Worm (Caenorhabditis elegans) whole organism, L4/young adult: ENCODE data around the gene Y54G2A.72.
"Not testable (repeated sequence)": the region's sequence is repeated elsewhere in the genome, so short reads cannot be mapped to it uniquely, and the experiment has no call there.

Experiments used
- W03F9.2 ChIP-seq: fragments of 150-350 bp; optimal IDR thresholded peaks from 2 replicates; lab custom pipeline; 2014; ENCODE audit warnings: missing biosample characterization, missing genetic modification characterization
- dao-5 ChIP-seq: sonication (generic microtip); optimal IDR thresholded peaks from 2 replicates; lab custom pipeline; 2016; ENCODE audit warnings: missing genotype, missing genetic modification characterization, moderate library complexity, missing compliant biosample characterization
- him-1 ChIP-seq: sonication (generic microtip); optimal IDR thresholded peaks from 2 replicates; lab custom pipeline; 2016; ENCODE audit warnings: missing genotype, missing genetic modification reagents, missing genetic modification characterization, missing compliant biosample characterization

Y54G2A.72 gene

DNA sequence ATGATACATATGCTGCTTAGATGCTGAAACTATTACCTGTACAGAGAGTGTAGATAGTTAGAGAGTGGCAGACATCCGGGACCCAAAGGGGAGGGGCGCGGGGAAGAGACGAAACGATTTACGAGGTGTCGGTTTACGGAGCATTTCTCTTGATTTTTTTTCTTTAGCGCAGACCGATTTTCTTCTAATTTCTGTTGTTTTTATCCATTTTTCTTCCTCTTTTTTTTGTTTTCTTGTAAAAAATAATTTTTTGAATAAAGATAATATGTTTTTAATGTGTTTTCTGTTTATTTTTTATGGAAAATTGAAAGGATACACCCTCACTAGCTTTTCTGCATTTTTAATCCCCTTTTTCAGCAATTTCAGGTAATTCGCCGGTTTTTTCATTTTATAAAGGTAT is at the start of gene Y54G2A.72:
Gene Y54G2A.72, plus strand, starts transcription at position 301 of the 400 bp plus-strand sequence.
- TF ChIP-seq W03F9.2, dao-5, him-1 (tag; lab: Kevin White, UChicago): not testable (repeated sequence)

DNA sequence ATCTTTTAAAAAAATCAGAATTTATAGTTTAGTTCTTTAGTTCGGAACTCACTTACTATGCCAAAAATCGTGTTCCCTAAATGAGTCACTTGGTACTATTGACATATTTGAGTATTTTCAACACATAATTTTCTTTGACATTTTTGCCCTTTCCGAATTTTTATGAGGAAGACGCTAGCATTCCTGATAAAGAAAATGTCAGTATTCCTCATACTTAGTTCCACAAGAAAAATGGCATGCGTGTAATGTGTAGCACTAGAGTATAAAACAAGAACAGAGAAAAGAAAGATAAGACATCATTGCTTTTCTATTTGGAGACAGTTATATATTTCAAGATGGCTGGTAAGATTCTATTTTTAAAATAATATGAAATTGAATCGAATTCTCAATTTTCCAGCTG is 48.0 kb upstream of the Y54G2A.72 start, which contains the start of gene Y94H6A.2:
Gene Y94H6A.2, plus strand, starts transcription at position 336 of the 400 bp plus-strand sequence.
- no peak for TF ChIP-seq him-1 (tag; lab: Kevin White, UChicago)
- TF ChIP-seq dao-5 (tag; lab: Kevin White, UChicago) = no peak
- TF ChIP-seq W03F9.2 (tag; lab: Kevin White, UChicago) = no peak

DNA sequence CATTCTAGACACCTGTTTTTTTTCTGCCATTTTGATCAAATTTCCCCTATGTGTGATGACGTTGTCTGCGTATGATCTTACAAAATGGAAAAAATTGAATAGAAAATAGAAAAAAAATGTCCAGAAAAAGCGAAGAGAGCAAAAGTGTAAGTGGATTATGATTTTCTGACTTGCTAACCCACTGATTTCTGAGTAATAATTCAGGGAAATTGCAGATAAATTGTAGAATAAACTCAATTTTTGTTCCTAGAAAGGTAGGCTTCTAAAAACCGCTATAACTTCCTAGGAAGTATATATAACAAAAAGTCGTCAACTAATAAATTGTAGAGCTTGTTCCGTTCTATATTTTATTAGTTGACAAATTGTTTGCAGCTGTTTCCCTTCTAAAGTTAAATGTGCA is 43.3 kb upstream of the Y54G2A.72 start:
- TF ChIP-seq him-1 (tag; lab: Kevin White, UChicago) (no peak), dao-5 (tag; lab: Kevin White, UChicago) (no peak), W03F9.2 (tag; lab: Kevin White, UChicago) (no peak)

DNA sequence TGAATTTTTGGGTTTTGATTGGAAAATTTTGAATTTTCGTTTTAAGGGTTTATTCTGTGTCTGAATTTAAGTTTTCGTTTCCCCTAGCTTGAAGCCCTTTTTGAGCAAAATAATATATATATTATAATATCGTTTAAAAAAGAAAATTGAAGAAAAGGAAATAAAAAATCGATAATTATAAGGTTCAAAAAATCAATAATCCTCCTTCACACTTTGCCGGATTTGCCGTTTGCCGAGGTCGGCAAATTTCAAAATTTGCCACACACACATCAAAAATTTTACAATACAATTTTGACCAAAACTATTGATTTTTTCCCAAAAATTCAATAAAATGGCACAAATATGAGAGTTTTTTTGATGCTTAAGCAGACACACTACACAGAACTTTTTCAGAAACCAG is 41.4 kb upstream of the Y54G2A.72 start:
- no peak for TF ChIP-seq dao-5 (tag; lab: Kevin White, UChicago)
- no peak for TF ChIP-seq him-1 (tag; lab: Kevin White, UChicago)
- no peak for TF ChIP-seq W03F9.2 (tag; lab: Kevin White, UChicago)

DNA sequence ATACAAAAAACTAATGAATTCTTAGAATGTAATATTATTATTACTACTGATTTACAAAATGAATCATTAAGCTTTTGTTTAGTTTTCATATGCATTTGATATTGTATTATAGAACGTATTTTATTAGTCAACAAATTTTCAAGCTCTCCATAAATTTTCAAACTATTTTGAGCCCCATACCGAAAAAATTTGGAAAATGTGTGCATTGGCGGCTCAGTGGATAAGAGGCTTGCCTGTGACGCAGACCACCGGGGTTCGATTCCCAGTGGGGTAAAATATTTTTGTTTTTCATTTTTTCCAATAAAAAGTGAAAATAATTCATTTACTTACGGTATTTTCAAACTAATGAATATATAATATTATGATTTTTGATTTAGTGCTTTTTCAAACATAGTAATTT is 39.5 kb upstream of the Y54G2A.72 start:
- no peak for TF ChIP-seq W03F9.2 (tag; lab: Kevin White, UChicago)
- TF ChIP-seq him-1 (tag; lab: Kevin White, UChicago) = no peak
- no peak for TF ChIP-seq dao-5 (tag; lab: Kevin White, UChicago)

DNA sequence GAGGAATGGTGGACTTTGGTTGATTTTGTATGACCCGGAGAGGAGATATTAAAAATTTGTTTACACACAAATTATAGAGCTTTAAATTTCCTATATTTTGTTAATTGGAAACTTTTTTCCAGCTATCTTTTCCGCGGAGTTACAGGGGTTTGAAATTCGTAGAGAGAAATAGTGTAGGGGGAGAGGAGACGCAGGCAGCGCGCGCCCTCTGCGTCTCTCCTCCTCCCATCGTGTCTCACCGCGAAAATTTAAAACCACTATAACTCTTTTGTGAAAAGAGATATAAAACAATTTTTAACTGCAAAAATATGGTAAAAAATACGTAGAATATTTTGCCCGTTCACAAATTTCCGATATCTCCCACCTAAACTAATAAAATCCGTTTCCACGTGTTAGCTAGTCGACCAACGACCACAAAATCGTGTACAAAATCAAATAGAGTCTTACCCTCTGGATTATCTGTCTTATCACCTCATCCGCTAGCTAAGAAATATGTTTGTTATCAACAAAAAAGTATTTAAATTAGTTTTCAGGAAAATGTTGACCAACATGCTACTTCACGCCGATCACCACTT is 35.4 kb upstream of the Y54G2A.72 start, which contains the start of gene nhr-277:
Gene nhr-277, plus strand, starts transcription at position 525 of the 575 bp plus-strand sequence.
- TF ChIP-seq him-1 (tag; lab: Kevin White, UChicago) (no peak), dao-5 (tag; lab: Kevin White, UChicago) (no peak), W03F9.2 (tag; lab: Kevin White, UChicago) (no peak)

DNA sequence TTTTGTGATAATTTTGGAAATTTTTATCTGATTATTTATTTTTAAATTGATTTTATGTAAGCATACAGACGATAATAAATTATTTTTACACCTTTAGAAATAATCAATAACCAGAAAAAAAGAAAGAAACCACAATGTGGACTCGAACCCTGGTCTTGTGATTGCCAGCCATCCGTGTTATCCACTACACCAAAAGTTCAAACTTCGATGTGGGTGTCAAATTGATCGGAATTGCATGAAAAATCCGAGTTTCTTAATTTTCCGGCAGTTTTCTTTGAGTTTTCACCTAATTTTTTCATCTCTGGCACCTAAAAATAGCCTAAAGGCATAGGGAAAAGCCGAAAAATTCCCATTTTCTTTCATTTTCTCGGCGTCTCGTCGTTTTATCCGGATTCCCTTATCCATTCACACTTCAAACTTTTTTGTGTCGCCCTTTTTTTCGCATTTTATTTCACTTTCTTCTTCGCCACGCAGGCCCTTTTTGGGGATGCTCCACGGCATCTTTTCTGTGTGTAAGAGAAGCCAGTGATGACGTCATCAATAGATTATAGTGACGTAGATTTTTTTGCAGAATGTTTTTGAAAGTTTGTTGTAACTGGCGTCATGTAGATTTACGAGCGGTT is 30.4 kb upstream of the Y54G2A.72 start:
- TF ChIP-seq him-1 (tag; lab: Kevin White, UChicago) (no peak), dao-5 (tag; lab: Kevin White, UChicago) (no peak), W03F9.2 (tag; lab: Kevin White, UChicago) (no peak)

DNA sequence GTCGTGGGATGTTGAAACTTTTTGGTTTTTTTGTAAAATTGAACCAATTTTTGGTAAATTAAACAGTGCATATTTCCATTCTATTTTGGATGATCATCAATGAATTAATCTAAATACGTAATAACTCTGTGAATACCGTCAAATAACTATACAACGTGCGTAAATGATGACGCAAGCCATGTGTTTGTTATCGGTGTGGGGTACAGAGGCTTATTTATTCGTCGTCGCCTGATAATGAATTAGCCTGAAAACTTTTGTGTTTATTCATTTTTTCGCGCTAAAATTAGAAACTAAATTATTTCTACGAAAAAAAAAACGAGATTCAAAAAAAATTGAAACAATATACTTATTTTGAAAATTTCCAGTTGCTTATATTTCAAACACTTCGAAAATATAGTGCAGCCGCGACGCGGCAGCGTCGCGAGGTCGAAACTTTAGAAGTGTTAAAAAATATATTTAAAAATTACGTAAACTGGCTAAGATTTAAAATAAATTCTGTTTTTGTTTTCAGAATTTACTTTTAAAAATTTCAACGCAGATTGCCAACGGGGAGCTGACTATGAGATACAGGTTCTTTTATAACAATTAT is 29.0 kb upstream of the Y54G2A.72 start:
- TF ChIP-seq dao-5 (tag; lab: Kevin White, UChicago) (no peak), him-1 (tag; lab: Kevin White, UChicago) (no peak), W03F9.2 (tag; lab: Kevin White, UChicago) (no peak)

DNA sequence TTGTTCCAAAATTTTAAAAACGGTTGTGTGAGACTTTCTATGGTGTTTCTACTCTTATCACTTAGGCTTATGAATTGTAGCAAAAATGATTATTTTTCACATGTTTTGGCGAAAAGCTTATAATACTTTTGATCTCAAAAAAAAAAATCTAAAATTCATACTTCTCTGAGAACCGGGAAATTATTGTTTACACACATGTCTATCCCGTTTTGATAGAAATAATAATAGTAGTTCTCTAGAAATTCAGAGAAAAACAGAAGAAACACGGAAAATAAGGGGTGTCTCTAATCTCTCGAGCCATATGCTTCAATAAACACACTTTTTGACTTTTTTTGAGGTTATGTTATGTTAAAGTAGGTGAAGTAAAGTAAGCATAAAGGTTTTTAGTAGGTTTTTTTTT is 27.3 kb upstream of the Y54G2A.72 start:
- TF ChIP-seq him-1 (tag; lab: Kevin White, UChicago) = no peak
- no peak for TF ChIP-seq W03F9.2 (tag; lab: Kevin White, UChicago)
- TF ChIP-seq dao-5 (tag; lab: Kevin White, UChicago) = no peak

DNA sequence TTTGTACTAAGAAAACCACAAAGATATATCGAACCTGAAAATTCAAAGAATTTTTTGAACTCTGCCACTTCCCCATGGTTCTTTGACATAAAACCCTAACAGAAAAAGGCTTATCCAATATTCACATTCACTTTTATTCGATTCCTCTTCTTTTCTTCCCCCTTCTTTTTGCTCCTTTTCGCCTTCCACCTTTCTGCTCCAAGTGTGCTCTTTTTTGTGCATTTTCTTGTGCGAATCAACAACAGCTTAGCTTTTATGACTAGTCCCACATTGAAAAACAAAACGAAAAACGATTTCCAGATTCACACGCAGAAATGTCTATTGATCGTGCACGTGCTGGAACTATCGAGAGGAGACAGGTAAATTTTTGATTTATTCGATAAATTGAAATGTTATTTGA is 26.4 kb upstream of the Y54G2A.72 start, which contains the start of gene Y54G2A.41:
Gene Y54G2A.41, plus strand, starts transcription at position 301 of the 400 bp plus-strand sequence.
- TF ChIP-seq dao-5 (tag; lab: Kevin White, UChicago) (no peak), W03F9.2 (tag; lab: Kevin White, UChicago) (no peak), him-1 (tag; lab: Kevin White, UChicago) (no peak)

DNA sequence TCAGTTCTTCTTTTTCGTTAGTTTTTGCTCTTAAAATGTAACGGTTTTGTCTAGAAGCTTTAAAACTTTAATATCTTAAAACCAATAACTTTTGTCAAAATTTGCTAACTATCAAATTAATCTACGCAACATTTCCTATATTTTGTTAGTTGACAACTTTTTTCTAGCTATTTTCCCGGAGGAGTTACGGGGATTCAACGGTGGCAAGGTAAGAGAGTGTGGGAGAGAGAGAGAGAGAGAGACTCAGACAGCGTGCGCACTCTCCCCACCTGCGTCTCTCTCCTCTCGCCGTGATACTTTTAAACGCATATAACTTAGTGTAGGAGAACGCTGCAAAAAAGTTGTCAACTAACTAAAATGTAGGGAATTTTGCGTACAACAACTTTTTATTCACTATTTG is 24.4 kb upstream of the Y54G2A.72 start:
- no peak for TF ChIP-seq him-1 (tag; lab: Kevin White, UChicago)
- no peak for TF ChIP-seq dao-5 (tag; lab: Kevin White, UChicago)
- TF ChIP-seq W03F9.2 (tag; lab: Kevin White, UChicago) = no peak

DNA sequence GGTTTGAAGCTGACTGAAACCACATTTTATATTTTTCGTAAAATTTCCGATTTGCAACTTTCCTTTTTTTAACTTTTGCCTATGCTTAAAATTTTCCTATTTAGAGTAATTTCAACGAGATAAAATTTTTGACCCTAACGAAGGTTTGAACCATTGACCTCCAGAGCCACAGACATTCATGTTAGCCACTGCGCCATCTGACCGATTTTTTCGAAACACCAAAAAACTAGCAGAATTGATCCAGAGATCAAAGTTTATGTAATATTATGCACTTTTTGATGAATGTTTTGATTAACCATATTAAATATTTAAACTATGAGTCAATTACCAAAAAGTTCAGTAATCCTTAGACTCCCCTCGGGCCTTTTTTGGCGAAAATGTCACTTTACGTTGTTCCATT is 19.9 kb upstream of the Y54G2A.72 start:
- TF ChIP-seq dao-5 (tag; lab: Kevin White, UChicago) (no peak), W03F9.2 (tag; lab: Kevin White, UChicago) (no peak), him-1 (tag; lab: Kevin White, UChicago) (no peak)

DNA sequence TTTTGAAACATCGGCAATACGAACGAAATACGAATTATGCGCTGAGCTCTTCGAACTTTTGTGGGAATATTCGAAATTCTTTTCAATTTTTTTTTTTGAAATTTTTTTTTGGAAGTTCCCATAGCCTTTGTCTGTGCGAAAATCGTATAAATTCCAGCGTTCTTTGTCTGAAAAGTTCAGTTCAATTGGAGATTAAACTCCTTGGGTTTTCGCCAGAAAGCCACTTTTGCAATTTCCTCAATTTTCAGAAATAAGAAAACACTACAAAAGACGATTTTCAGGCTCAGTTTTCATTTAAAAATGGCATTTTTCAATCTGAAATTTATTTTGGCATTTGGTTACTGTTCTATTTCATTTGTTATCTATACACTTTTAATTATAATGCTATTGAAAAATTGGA is 18.8 kb upstream of the Y54G2A.72 start, which contains the start of gene Y54G2A.38:
Gene Y54G2A.38, plus strand, starts transcription at position 301 of the 400 bp plus-strand sequence.
- no peak for TF ChIP-seq him-1 (tag; lab: Kevin White, UChicago)
- TF ChIP-seq W03F9.2 (tag; lab: Kevin White, UChicago) = no peak
- no peak for TF ChIP-seq dao-5 (tag; lab: Kevin White, UChicago)
